Fruit fly (Drosophila melanogaster) whole organism, pupa: ENCODE measurements around the gene tobi.

Source experiments
- CG15710 ChIP-seq: fragments of 200-800 bp; sonication (Bioruptor generic); optimal IDR thresholded peaks from 2 replicates; lab custom pipeline; 2018; ENCODE audit warnings: missing biosample characterization, mild to moderate bottlenecking, missing genetic modification characterization, moderate library complexity
- Snoo ChIP-seq: fragments of 200-800 bp; sonication (Bioruptor generic); optimal IDR thresholded peaks from 3 replicates; lab custom pipeline; 2017; ENCODE audit warnings: missing biosample characterization, mild to moderate bottlenecking, missing genetic modification characterization, inconsistent platforms
- fd96Ca ChIP-seq: fragments of 200-800 bp; sonication (Bioruptor generic); IDR thresholded peaks from 3 replicates; pipeline ENCODE4 v1.3.6; 2022; ENCODE audit warnings: missing biosample characterization, missing genetic modification characterization

dm6 chr3R:25313771-25314170, 33.0 kb downstream of the tobi start, which contains the start of gene CG31087:
- no peak for TF ChIP-seq CG15710 (tag; lab: Kevin White, UChicago)
- no peak for TF ChIP-seq Snoo (tag; lab: Kevin White, UChicago)
- TF ChIP-seq fd96Ca (GFP tag; lab: Robert Waterston, UW): no peak
